Fruit fly (Drosophila melanogaster) whole organism, prepupa: Measurements from ENCODE around the gene CG14024.

ENCODE experiments used
- CG34406 ChIP-seq: fragments of 200-800 bp; sonication (Bioruptor generic); optimal IDR thresholded peaks from 3 replicates; lab custom pipeline; 2016; ENCODE audit warnings: missing biosample characterization, missing genetic modification characterization
- CG3919 ChIP-seq: fragments of 200-800 bp; sonication (Bioruptor generic); optimal IDR thresholded peaks from 3 replicates; lab custom pipeline; 2016; ENCODE audit warnings: missing biosample characterization, missing genetic modification characterization
- CG6854 ChIP-seq: fragments of 200-800 bp; sonication (Bioruptor generic); optimal IDR thresholded peaks from 2 replicates; lab custom pipeline; 2017; ENCODE audit warnings: missing biosample characterization, mild to moderate bottlenecking, missing genetic modification characterization
- CG8319 ChIP-seq: fragments of 200-800 bp; sonication (Bioruptor generic); optimal IDR thresholded peaks from 3 replicates; lab custom pipeline; 2016; ENCODE audit warnings: missing biosample characterization, missing genetic modification characterization
- Eip75B ChIP-seq: fragments of 200-800 bp; sonication (Bioruptor generic); optimal IDR thresholded peaks from 3 replicates; lab custom pipeline; 2016; ENCODE audit warnings: missing biosample characterization, missing genetic modification characterization
- Eip93F ChIP-seq: fragments of 200-800 bp; sonication (Bioruptor generic); optimal IDR thresholded peaks from 2 replicates; lab custom pipeline; 2016; ENCODE audit warnings: missing biosample characterization, mild to moderate bottlenecking, missing genetic modification characterization
- Hr38 ChIP-seq: sonication (Bioruptor generic); optimal IDR thresholded peaks from 2 replicates; lab custom pipeline; 2016; ENCODE audit warnings: missing biosample characterization, missing genetic modification characterization
- Hr4 ChIP-seq: fragments of 200-800 bp; sonication (Bioruptor generic); optimal IDR thresholded peaks from 3 replicates; lab custom pipeline; 2016; ENCODE audit warnings: missing biosample characterization, missing genetic modification characterization
- Sox14 ChIP-seq: fragments of 200-800 bp; sonication (Bioruptor generic); optimal IDR thresholded peaks from 3 replicates; lab custom pipeline; 2016; ENCODE audit warnings: missing biosample characterization, missing genetic modification characterization
- cyc ChIP-seq: fragments of 200-800 bp; sonication (Bioruptor generic); optimal IDR thresholded peaks from 3 replicates; lab custom pipeline; 2016; ENCODE audit warnings: missing biosample characterization, missing genetic modification characterization
- lz ChIP-seq: fragments of 200-800 bp; sonication (Bioruptor generic); optimal IDR thresholded peaks from 3 replicates; lab custom pipeline; 2016; ENCODE audit warnings: missing biosample characterization, missing genetic modification characterization
- ss ChIP-seq, 2 experiments: fragments of 200-800 bp; sonication (Bioruptor generic); optimal IDR thresholded peaks; 2 replicates in 1 of 2; 3 replicates in 1 of 2; lab custom pipeline; 2017 to 2018; ENCODE audit warnings: mild to moderate bottlenecking in 2 of 2, missing biosample characterization in 2 of 2, missing genetic modification characterization in 2 of 2, moderate library complexity in 1 of 2

- TF ChIP-seq Sox14: peak; percentile 81
- TF ChIP-seq Hr4 (GFP tag; lab: Kevin White, UChicago): no peak
- TF ChIP-seq CG8319 (GFP tag; lab: Kevin White, UChicago): peak; percentile 79
- peak; percentile 60 for TF ChIP-seq Eip75B
- no peak for TF ChIP-seq Hr38 (GFP tag; lab: Kevin White, UChicago)
- TF ChIP-seq CG3919 (GFP tag; lab: Kevin White, UChicago): peak; percentile 82
- TF ChIP-seq CG6854 (GFP tag; lab: Kevin White, UChicago): peak; percentile 75
- peak; percentile 38 for TF ChIP-seq Eip93F (GFP tag; lab: Kevin White, UChicago)
- TF ChIP-seq ss (GFP tag; optimal IDR thresholded peaks at IDR 0.05; lab: Kevin White, UChicago): peak; percentile 67 to 84
- TF ChIP-seq CG34406 (GFP tag; lab: Kevin White, UChicago): peak; percentile 71
- peak; percentile 85 for TF ChIP-seq cyc (GFP tag; lab: Kevin White, UChicago)
- peak; percentile 75 for TF ChIP-seq lz (GFP tag; lab: Kevin White, UChicago)
Observed at dm6 chr2L:5324958-5325850, 10.5 kb upstream of the CG14024 start.
